Worm (Caenorhabditis elegans) whole organism, L3 larva: ENCODE data around the gene cka-1.
A peak's percentile ranks its signal among the peaks of the same experiment; 100 is the strongest.
"Not testable (repeated sequence)": the region's sequence is repeated elsewhere in the genome, so short reads cannot be mapped to it uniquely, and the experiment has no call there.

ENCODE experiments used
- R02D3.7 ChIP-seq: fragments of 150-350 bp; optimal IDR thresholded peaks from 2 replicates; lab custom pipeline; 2014; ENCODE audit warnings: missing biosample characterization, missing genetic modification characterization
- ZK546.5 ChIP-seq: sonication (generic microtip); optimal IDR thresholded peaks from 2 replicates; lab custom pipeline; 2017; ENCODE audit warnings: missing biosample characterization, missing genetic modification characterization
- ama-1 ChIP-seq: fragments of 150-350 bp; optimal IDR thresholded peaks from 2 replicates; lab custom pipeline; 2018
- ceh-16 ChIP-seq: sonication (generic microtip); optimal IDR thresholded peaks from 2 replicates; lab custom pipeline; 2017; ENCODE audit warnings: missing biosample characterization, missing genetic modification characterization
- ceh-82 ChIP-seq: fragments of 150-350 bp; optimal IDR thresholded peaks from 2 replicates; lab custom pipeline; 2014; ENCODE audit warnings: missing biosample characterization, missing genetic modification characterization
- ceh-9 ChIP-seq: sonication (generic microtip); optimal IDR thresholded peaks from 2 replicates; lab custom pipeline; 2018; ENCODE audit warnings: missing biosample characterization, missing genetic modification characterization
- daf-12 ChIP-seq: fragments of 150-350 bp; optimal IDR thresholded peaks from 2 replicates; lab custom pipeline; 2014; ENCODE audit warnings: missing biosample characterization, missing genetic modification reagents, missing genetic modification characterization
- egl-27 ChIP-seq: sonication (generic microtip); optimal IDR thresholded peaks from 4 replicates; lab custom pipeline; 2017; ENCODE audit warnings: missing biosample characterization, missing genetic modification reagents, missing genetic modification characterization
- egl-5 ChIP-seq: fragments of 150-350 bp; optimal IDR thresholded peaks from 2 replicates; lab custom pipeline; 2017; ENCODE audit warnings: missing biosample characterization, missing genetic modification reagents, missing genetic modification characterization, inconsistent platforms
- elt-1 ChIP-seq: fragments of 150-350 bp; optimal IDR thresholded peaks from 2 replicates; lab custom pipeline; 2014; ENCODE audit warnings: missing biosample characterization, missing genetic modification characterization
- elt-3 ChIP-seq, 3 experiments: fragments of 150-350 bp in 1 of 3; sonication (generic microtip) in 2 of 3; optimal IDR thresholded peaks; 2 replicates in 2 of 3; 4 replicates in 1 of 3; lab custom pipeline; 2014 to 2017; ENCODE audit warnings: missing biosample characterization in 3 of 3, missing genetic modification characterization in 3 of 3
- eor-1 ChIP-seq, 2 experiments: fragments of 150-350 bp; optimal IDR thresholded peaks; 2 replicates each; lab custom pipeline; 2014 to 2018; ENCODE audit warnings: missing biosample characterization in 2 of 2, missing genetic modification characterization in 2 of 2
- fkh-2 ChIP-seq: fragments of 150-350 bp; optimal IDR thresholded peaks from 2 replicates; lab custom pipeline; 2014; ENCODE audit warnings: missing biosample characterization, missing genetic modification reagents, missing genetic modification characterization
- hmg-11 ChIP-seq: sonication (generic microtip); optimal IDR thresholded peaks from 2 replicates; lab custom pipeline; 2016; ENCODE audit warnings: missing genetic modification characterization, missing compliant biosample characterization
- jun-1 ChIP-seq: fragments of 150-350 bp; optimal IDR thresholded peaks from 2 replicates; lab custom pipeline; 2014; ENCODE audit warnings: missing biosample characterization, missing genetic modification reagents, missing genetic modification characterization
- lin-15B ChIP-seq: fragments of 150-350 bp; optimal IDR thresholded peaks from 2 replicates; lab custom pipeline; 2014; ENCODE audit warnings: missing biosample characterization, missing genetic modification characterization
- lin-39 ChIP-seq: fragments of 150-350 bp; optimal IDR thresholded peaks from 2 replicates; lab custom pipeline; 2018; ENCODE audit warnings: missing biosample characterization, missing genetic modification reagents, missing genetic modification characterization
- lsy-12 ChIP-seq: sonication (generic microtip); optimal IDR thresholded peaks from 2 replicates; lab custom pipeline; 2016; ENCODE audit warnings: mild to moderate bottlenecking, missing genetic modification characterization, missing compliant biosample characterization
- mdl-1 ChIP-seq: fragments of 150-350 bp; optimal IDR thresholded peaks from 2 replicates; lab custom pipeline; 2014; ENCODE audit warnings: missing biosample characterization, missing genetic modification characterization
- mml-1 ChIP-seq: fragments of 150-350 bp; sonication (generic microtip); optimal IDR thresholded peaks from 3 replicates; lab custom pipeline; 2014; ENCODE audit warnings: missing biosample characterization, missing genetic modification characterization
- nhr-11 ChIP-seq: fragments of 150-350 bp; optimal IDR thresholded peaks from 2 replicates; lab custom pipeline; 2014; ENCODE audit warnings: missing biosample characterization, missing genetic modification characterization
- nhr-12 ChIP-seq: fragments of 150-350 bp; optimal IDR thresholded peaks from 2 replicates; lab custom pipeline; 2014; ENCODE audit warnings: missing biosample characterization, missing genetic modification characterization
- nhr-23 ChIP-seq: fragments of 150-350 bp; optimal IDR thresholded peaks from 2 replicates; lab custom pipeline; 2014; ENCODE audit warnings: missing biosample characterization, missing genetic modification reagents, missing genetic modification characterization
- nhr-25 ChIP-seq: sonication (generic microtip); optimal IDR thresholded peaks from 2 replicates; lab custom pipeline; 2017; ENCODE audit warnings: missing biosample characterization, missing genetic modification characterization
- nhr-28 ChIP-seq: fragments of 150-350 bp; optimal IDR thresholded peaks from 2 replicates; lab custom pipeline; 2014; ENCODE audit warnings: missing biosample characterization, missing genetic modification characterization
- nhr-67 ChIP-seq: fragments of 150-350 bp; optimal IDR thresholded peaks from 2 replicates; lab custom pipeline; 2014; ENCODE audit warnings: missing biosample characterization, missing genetic modification characterization
- nhr-76 ChIP-seq: fragments of 150-350 bp; sonication (generic microtip); optimal IDR thresholded peaks from 5 replicates; lab custom pipeline; 2014; ENCODE audit warnings: missing biosample characterization, missing genetic modification characterization
- nhr-77 ChIP-seq: fragments of 150-350 bp; optimal IDR thresholded peaks from 2 replicates; lab custom pipeline; 2014; ENCODE audit warnings: missing biosample characterization, missing genetic modification characterization
- pha-4 ChIP-seq: fragments of 150-350 bp; optimal IDR thresholded peaks from 2 replicates; lab custom pipeline; 2014; ENCODE audit warnings: missing biosample characterization, missing genetic modification reagents, missing genetic modification characterization
- pqm-1 ChIP-seq: fragments of 150-350 bp; optimal IDR thresholded peaks from 2 replicates; lab custom pipeline; 2017; ENCODE audit warnings: missing biosample characterization, missing genetic modification characterization, inconsistent platforms
- sea-2 ChIP-seq: fragments of 150-350 bp; sonication (generic microtip); optimal IDR thresholded peaks from 4 replicates; lab custom pipeline; 2014; ENCODE audit warnings: missing biosample characterization, missing genetic modification reagents, missing genetic modification characterization
- tbx-2 ChIP-seq: sonication (generic microtip); optimal IDR thresholded peaks from 2 replicates; lab custom pipeline; 2016; ENCODE audit warnings: mild to moderate bottlenecking, missing genetic modification characterization, missing compliant biosample characterization
- unc-62 ChIP-seq: fragments of 150-350 bp; sonication (generic microtip); optimal IDR thresholded peaks from 4 replicates; lab custom pipeline; 2014; ENCODE audit warnings: missing biosample characterization, missing genetic modification reagents, missing genetic modification characterization
- zag-1 ChIP-seq: fragments of 150-350 bp; optimal IDR thresholded peaks from 2 replicates; lab custom pipeline; 2014; ENCODE audit warnings: missing biosample characterization, missing genetic modification characterization
- ztf-11 ChIP-seq: fragments of 150-350 bp; optimal IDR thresholded peaks from 2 replicates; lab custom pipeline; 2014; ENCODE audit warnings: missing biosample characterization, missing genetic modification characterization
- ztf-4 ChIP-seq: fragments of 150-350 bp; optimal IDR thresholded peaks from 2 replicates; lab custom pipeline; 2014; ENCODE audit warnings: missing biosample characterization, missing genetic modification characterization

cka-1 gene

DNA sequence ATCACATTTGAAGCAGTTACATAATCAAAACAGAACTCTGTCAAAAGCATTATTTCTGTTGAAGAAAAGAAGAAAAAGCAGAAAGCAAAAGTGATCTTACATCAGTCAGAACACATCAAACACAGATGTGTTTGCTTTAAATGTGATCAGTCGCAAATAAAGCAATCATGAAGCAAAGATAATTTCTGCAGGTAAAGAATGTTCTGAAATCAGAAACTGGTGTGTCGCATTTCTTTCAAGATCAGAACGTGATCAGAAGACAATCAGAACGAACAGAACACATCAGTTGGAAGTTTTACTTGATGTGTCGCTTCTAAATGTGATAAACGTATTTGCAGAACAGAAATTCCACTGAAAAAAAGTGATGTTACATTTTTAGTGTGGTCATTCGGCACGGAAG, 38.4 kb downstream of the cka-1 start:
- TF ChIP-seq eor-1 (tag; optimal IDR thresholded peaks at IDR 0.05; lab: Kevin White, UChicago): no peak
- TF ChIP-seq pha-4 (tag; lab: Kevin White, UChicago): peak; percentile 22
- no peak for TF ChIP-seq lin-39 (tag; lab: Kevin White, UChicago)
- TF ChIP-seq ceh-9 (tag; lab: Kevin White, UChicago): no peak

DNA sequence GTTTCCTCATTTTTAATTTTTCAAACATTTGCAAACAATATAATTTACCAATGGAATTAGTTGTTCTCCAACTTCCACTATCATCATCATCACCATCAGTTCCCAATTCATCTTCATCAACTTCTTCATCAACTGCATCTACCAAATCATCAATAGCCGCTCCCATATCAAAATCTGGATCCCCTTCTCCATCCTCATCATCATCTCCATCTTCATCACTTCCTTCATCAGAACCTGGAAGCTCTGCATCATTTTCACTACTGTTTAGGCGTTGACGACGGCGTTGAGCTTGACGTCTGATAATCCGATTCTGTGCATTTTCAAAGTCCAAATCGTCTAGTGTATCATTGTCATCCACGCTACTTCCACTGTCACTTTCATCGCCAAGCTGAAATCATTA, 39.6 kb downstream of the cka-1 start:
- TF ChIP-seq nhr-11: no peak
- TF ChIP-seq, all 47 proteins: peak for 0

ce11 chrIV:9696513-9696912, 40.9 kb downstream of the cka-1 start:
- TF ChIP-seq zag-1 (tag; lab: Kevin White, UChicago) (no peak), nhr-11 (no peak), pqm-1 (tag; lab: Kevin White, UChicago) (no peak), ceh-82 (no peak), fkh-2 (tag; lab: Kevin White, UChicago) (no peak), lin-39 (tag; lab: Kevin White, UChicago) (no peak), nhr-23 (no peak), ZK546.5 (tag; lab: Kevin White, UChicago) (no peak), nhr-67 (tag; lab: Kevin White, UChicago) (no peak), ztf-4 (tag; lab: Kevin White, UChicago) (no peak), R02D3.7 (tag; lab: Kevin White, UChicago) (no peak), nhr-12 (tag; lab: Kevin White, UChicago) (no peak), unc-62 (GFP tag; lab: Kevin White, UChicago) (no peak), egl-27 (no peak)

- no peak for TF ChIP-seq nhr-28 (tag; lab: Kevin White, UChicago)
- no peak for TF ChIP-seq fkh-2 (tag; lab: Kevin White, UChicago)
- TF ChIP-seq hmg-11: no peak
- no peak for TF ChIP-seq ama-1
- TF ChIP-seq ZK546.5 (tag; lab: Kevin White, UChicago): no peak
- TF ChIP-seq nhr-12 (tag; lab: Kevin White, UChicago): no peak
- TF ChIP-seq tbx-2: no peak
- TF ChIP-seq elt-3 (tag; optimal IDR thresholded peaks at IDR 0.05; lab: Kevin White, UChicago): no peak
- TF ChIP-seq pqm-1 (tag; lab: Kevin White, UChicago): no peak
- no peak for TF ChIP-seq nhr-77 (tag; lab: Kevin White, UChicago)
- TF ChIP-seq lsy-12 (tag; lab: Kevin White, UChicago): no peak
- no peak for TF ChIP-seq ztf-4 (tag; lab: Kevin White, UChicago)
- no peak for TF ChIP-seq lin-15B (tag; lab: Kevin White, UChicago)
- no peak for TF ChIP-seq nhr-23
These were observed 44.5 kb downstream of the cka-1 start, which contains the start of gene twk-9 for ce11 chrIV:9692874-9693273. twk-9 (plus strand) TSS chrIV:9693174.

DNA sequence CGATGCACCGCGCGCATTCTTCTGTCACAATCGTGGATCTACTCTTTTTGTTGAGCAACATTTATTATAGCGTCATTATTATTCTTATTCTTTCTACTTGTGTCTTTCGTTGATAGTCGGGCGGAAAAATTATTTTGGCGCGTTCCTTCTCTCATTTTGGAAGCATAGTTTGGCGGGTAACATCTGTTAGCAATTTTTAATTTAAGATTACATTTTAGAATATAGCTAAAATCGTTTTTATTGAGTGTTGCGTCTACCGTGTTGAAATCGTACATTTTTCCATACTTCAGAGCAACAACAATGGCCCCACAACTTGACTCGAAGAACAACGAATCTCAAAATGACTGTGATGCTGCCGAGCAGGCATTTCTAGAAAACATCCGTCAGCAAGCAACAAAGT, 46.8 kb downstream of the cka-1 start, which contains the start of gene sdz-36:
sdz-36 (plus strand) TSS at position 301 of the 400 bp plus-strand sequence.
- TF ChIP-seq lin-15B (tag; lab: Kevin White, UChicago): no peak
- no peak for TF ChIP-seq hmg-11
- no peak for TF ChIP-seq mml-1

- TF ChIP-seq lin-15B (tag; lab: Kevin White, UChicago); unc-62 (GFP tag; lab: Kevin White, UChicago); jun-1 (tag; lab: Kevin White, UChicago): not testable (repeated sequence)
These were observed 48.7 kb downstream of the cka-1 start, which contains the start of gene msp-76 for ce11 chrIV:9688715-9689114. msp-76 (plus strand) TSS chrIV:9689015.

- TF ChIP-seq mdl-1 (tag; lab: Kevin White, UChicago): no peak
- TF ChIP-seq R02D3.7 (tag; lab: Kevin White, UChicago): no peak
- no peak for TF ChIP-seq ceh-16 (tag; lab: Kevin White, UChicago)
- no peak for TF ChIP-seq nhr-25 (tag; lab: Kevin White, UChicago)
- no peak for TF ChIP-seq lin-15B (tag; lab: Kevin White, UChicago)
- no peak for TF ChIP-seq egl-5 (tag; lab: Kevin White, UChicago)
- no peak for TF ChIP-seq tbx-2
- TF ChIP-seq nhr-23: no peak
- TF ChIP-seq ztf-11 (tag; lab: Kevin White, UChicago): no peak
- no peak for TF ChIP-seq mml-1
- no peak for TF ChIP-seq nhr-12 (tag; lab: Kevin White, UChicago)
- TF ChIP-seq daf-12 (tag; lab: Kevin White, UChicago): no peak
- no peak for TF ChIP-seq elt-1 (tag; lab: Kevin White, UChicago)
- no peak for TF ChIP-seq ztf-4 (tag; lab: Kevin White, UChicago)
- TF ChIP-seq nhr-76 (tag; lab: Kevin White, UChicago): no peak
- TF ChIP-seq sea-2 (GFP tag; lab: Kevin White, UChicago): no peak
- TF ChIP-seq eor-1 (tag; optimal IDR thresholded peaks at IDR 0.05; lab: Kevin White, UChicago): no peak
These were observed 54.0 kb downstream of the cka-1 start, which contains the start of the genes htas-1 and ZK1251.3 for ce11 chrIV:9683433-9683832. htas-1 (minus strand) TSS chrIV:9683533. ZK1251.3 (plus strand) TSS chrIV:9683658.
